Worm (Caenorhabditis elegans) whole organism, mixed stage, embryonic: Measurements from ENCODE around the gene str-92.

Experiments
- M03D4.4 ChIP-seq: sonication (generic microtip); optimal IDR thresholded peaks from 2 replicates; lab custom pipeline; 2017; ENCODE audit warnings: mild to moderate bottlenecking, missing genetic modification characterization, missing compliant biosample characterization
- bed-3 ChIP-seq: fragments of 200-800 bp; sonication (Bioruptor generic); optimal IDR thresholded peaks from 3 replicates; lab custom pipeline; 2018; ENCODE audit warnings: mild to moderate bottlenecking, missing genetic modification characterization, moderate library complexity, missing compliant biosample characterization
- blmp-1 ChIP-seq: fragments of 150-350 bp; optimal IDR thresholded peaks from 2 replicates; lab custom pipeline; 2014; ENCODE audit warnings: missing biosample characterization, missing genetic modification characterization
- ceh-39 ChIP-seq: fragments of 150-350 bp; optimal IDR thresholded peaks from 2 replicates; lab custom pipeline; 2014; ENCODE audit warnings: missing biosample characterization, missing genetic modification characterization
- ceh-43 ChIP-seq: fragments of 200-800 bp; sonication (Bioruptor generic); optimal IDR thresholded peaks from 2 replicates; lab custom pipeline; 2018; ENCODE audit warnings: mild to moderate bottlenecking, missing genetic modification characterization, moderate library complexity, missing compliant biosample characterization
- ceh-83 ChIP-seq: fragments of 200-800 bp; sonication (Bioruptor generic); optimal IDR thresholded peaks from 2 replicates; lab custom pipeline; 2018; ENCODE audit warnings: mild to moderate bottlenecking, missing genetic modification characterization, missing compliant biosample characterization
- drap-1 ChIP-seq: fragments of 200-800 bp; sonication (Bioruptor generic); optimal IDR thresholded peaks from 3 replicates; lab custom pipeline; 2018; ENCODE audit warnings: mild to moderate bottlenecking, missing genetic modification characterization, missing compliant biosample characterization
- elt-1 ChIP-seq: sonication (generic microtip); optimal IDR thresholded peaks from 2 replicates; lab custom pipeline; 2017; ENCODE audit warnings: missing genetic modification characterization, mild to moderate bottlenecking, missing compliant biosample characterization, antibody characterized with exemption, moderate library complexity, borderline replicate concordance; ENCODE audit not compliant: insufficient read depth
- elt-3 ChIP-seq: fragments of 150-350 bp; optimal IDR thresholded peaks from 2 replicates; lab custom pipeline; 2014; ENCODE audit warnings: missing biosample characterization, missing genetic modification characterization
- flh-1 ChIP-seq: fragments of 200-800 bp; sonication (Bioruptor generic); optimal IDR thresholded peaks from 2 replicates; lab custom pipeline; 2018; ENCODE audit warnings: mild to moderate bottlenecking, missing genetic modification characterization, moderate library complexity, missing compliant biosample characterization
- ham-2 ChIP-seq: fragments of 200-800 bp; sonication (Bioruptor generic); optimal IDR thresholded peaks from 2 replicates; lab custom pipeline; 2018; ENCODE audit warnings: mild to moderate bottlenecking, missing genetic modification characterization, missing compliant biosample characterization
- hlh-1 ChIP-seq: fragments of 150-350 bp; optimal IDR thresholded peaks from 2 replicates; lab custom pipeline; 2014; ENCODE audit warnings: missing biosample characterization, missing genetic modification reagents, missing genetic modification characterization
- lin-13 ChIP-seq: fragments of 150-350 bp; optimal IDR thresholded peaks from 2 replicates; lab custom pipeline; 2014; ENCODE audit warnings: missing biosample characterization, missing genetic modification characterization
- lin-32 ChIP-seq: fragments of 200-800 bp; sonication (Bioruptor generic); optimal IDR thresholded peaks from 2 replicates; lab custom pipeline; 2018; ENCODE audit warnings: mild to moderate bottlenecking, missing genetic modification characterization, missing compliant biosample characterization
- mab-5 ChIP-seq: fragments of 150-350 bp; optimal IDR thresholded peaks from 2 replicates; lab custom pipeline; 2014; ENCODE audit warnings: missing biosample characterization, missing genetic modification characterization
- mep-1 ChIP-seq: fragments of 150-350 bp; optimal IDR thresholded peaks from 2 replicates; lab custom pipeline; 2017; ENCODE audit warnings: missing biosample characterization, missing genetic modification reagents, missing genetic modification characterization, inconsistent platforms
- mls-2 ChIP-seq: sonication (generic microtip); optimal IDR thresholded peaks from 2 replicates; lab custom pipeline; 2016; ENCODE audit warnings: mild to moderate bottlenecking, missing genetic modification characterization, moderate library complexity, missing compliant biosample characterization
- nhr-12 ChIP-seq: fragments of 150-350 bp; optimal IDR thresholded peaks from 2 replicates; lab custom pipeline; 2014; ENCODE audit warnings: missing biosample characterization, missing genetic modification characterization
- nhr-2 ChIP-seq: fragments of 150-350 bp; optimal IDR thresholded peaks from 2 replicates; lab custom pipeline; 2014; ENCODE audit warnings: missing biosample characterization, missing genetic modification characterization
- nhr-237 ChIP-seq: fragments of 150-350 bp; optimal IDR thresholded peaks from 2 replicates; lab custom pipeline; 2014; ENCODE audit warnings: missing biosample characterization, missing genetic modification characterization
- nhr-28 ChIP-seq: fragments of 150-350 bp; optimal IDR thresholded peaks from 2 replicates; lab custom pipeline; 2014; ENCODE audit warnings: missing biosample characterization, missing genetic modification characterization
- nhr-76 ChIP-seq: sonication (generic microtip); optimal IDR thresholded peaks from 2 replicates; lab custom pipeline; 2017; ENCODE audit warnings: missing biosample characterization, missing genetic modification characterization
- sem-2 ChIP-seq: fragments of 200-800 bp; sonication (Bioruptor generic); optimal IDR thresholded peaks from 2 replicates; lab custom pipeline; 2018; ENCODE audit warnings: mild to moderate bottlenecking, missing genetic modification characterization, missing compliant biosample characterization
- snpc-4 ChIP-seq: fragments of 150-350 bp; optimal IDR thresholded peaks from 2 replicates; lab custom pipeline; 2014; ENCODE audit warnings: missing biosample characterization, missing genetic modification characterization
- sptf-1 ChIP-seq: sonication (generic microtip); optimal IDR thresholded peaks from 2 replicates; lab custom pipeline; 2017; ENCODE audit warnings: mild to moderate bottlenecking, missing genetic modification characterization, moderate library complexity, missing compliant biosample characterization
- tbx-8 ChIP-seq: fragments of 200-800 bp; sonication (Bioruptor generic); optimal IDR thresholded peaks from 2 replicates; lab custom pipeline; 2018; ENCODE audit warnings: mild to moderate bottlenecking, missing genetic modification characterization, moderate library complexity, missing compliant biosample characterization
- unc-120 ChIP-seq: sonication (generic microtip); optimal IDR thresholded peaks from 2 replicates; lab custom pipeline; 2017; ENCODE audit warnings: missing genetic modification characterization, missing compliant biosample characterization; ENCODE audit not compliant: poor library complexity, severe bottlenecking
- unc-39 ChIP-seq: fragments of 150-350 bp; optimal IDR thresholded peaks from 2 replicates; lab custom pipeline; 2014; ENCODE audit warnings: missing biosample characterization, missing genetic modification characterization
- unc-62 ChIP-seq: fragments of 150-350 bp; optimal IDR thresholded peaks from 2 replicates; lab custom pipeline; 2014; ENCODE audit warnings: missing biosample characterization, missing genetic modification reagents, missing genetic modification characterization
- zip-8 ChIP-seq: fragments of 150-350 bp; optimal IDR thresholded peaks from 2 replicates; lab custom pipeline; 2014; ENCODE audit warnings: missing biosample characterization, missing genetic modification characterization

str-92 gene

ce11 chrV:17683290-17683689 lies 6.8 kb upstream of the str-92 start:
- TF ChIP-seq ceh-83 (no peak), mls-2 (tag; lab: Kevin White, UChicago) (no peak), sptf-1 (tag; lab: Kevin White, UChicago) (no peak), lin-13 (tag; lab: Kevin White, UChicago) (no peak), unc-39 (no peak), drap-1 (no peak), nhr-237 (tag; lab: Kevin White, UChicago) (no peak), ceh-39 (tag; lab: Kevin White, UChicago) (no peak), unc-120 (tag; lab: Kevin White, UChicago) (no peak)
- TF ChIP-seq, all 35 proteins: peak for 0

DNA sequence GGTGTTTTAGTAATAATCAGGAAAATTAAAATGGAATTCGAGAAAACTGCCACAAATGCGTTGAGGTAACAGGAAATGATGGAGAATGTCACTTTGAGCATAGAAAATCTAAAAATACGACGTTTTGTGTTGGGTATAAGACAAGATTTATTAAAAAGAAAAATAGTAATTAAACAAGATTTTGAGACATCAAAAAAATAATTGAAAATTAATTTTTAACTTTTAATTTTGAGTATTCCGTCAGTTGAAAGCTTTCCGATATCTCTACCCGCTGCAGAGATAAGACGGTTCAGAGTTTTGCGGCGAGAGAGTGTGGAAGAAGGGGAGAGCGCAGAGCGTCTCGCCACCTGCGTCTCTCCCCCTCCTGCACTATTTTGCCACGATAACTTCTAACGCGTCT lies 3.1 kb downstream of the str-92 start, which contains the start of gene str-93:
Gene str-93 (minus strand): TSS at position 101 of the 400 bp plus-strand sequence.
- no peak for TF ChIP-seq bed-3 (GFP tag; lab: Kevin White, UChicago)
- TF ChIP-seq elt-1 (tag; lab: Kevin White, UChicago) = no peak
- no peak for TF ChIP-seq elt-3 (tag; lab: Kevin White, UChicago)
- no peak for TF ChIP-seq flh-1
- TF ChIP-seq ham-2 (GFP tag; lab: Kevin White, UChicago) = no peak
- no peak for TF ChIP-seq hlh-1 (tag; lab: Kevin White, UChicago)

ce11 chrV:17668531-17668930 lies 7.9 kb downstream of the str-92 start, which contains the start of gene str-89:
Gene str-89 (plus strand): TSS chrV:17668831.
- TF ChIP-seq mab-5 = no peak

ce11 chrV:17667676-17668075 lies 8.8 kb downstream of the str-92 start, which contains the start of gene F59A1.12:
Gene F59A1.12 (minus strand): TSS chrV:17667776.
- no peak for TF ChIP-seq tbx-8 (GFP tag; lab: Kevin White, UChicago)
- no peak for TF ChIP-seq hlh-1 (tag; lab: Kevin White, UChicago)
- TF ChIP-seq nhr-2 (tag; lab: Kevin White, UChicago) = no peak

DNA sequence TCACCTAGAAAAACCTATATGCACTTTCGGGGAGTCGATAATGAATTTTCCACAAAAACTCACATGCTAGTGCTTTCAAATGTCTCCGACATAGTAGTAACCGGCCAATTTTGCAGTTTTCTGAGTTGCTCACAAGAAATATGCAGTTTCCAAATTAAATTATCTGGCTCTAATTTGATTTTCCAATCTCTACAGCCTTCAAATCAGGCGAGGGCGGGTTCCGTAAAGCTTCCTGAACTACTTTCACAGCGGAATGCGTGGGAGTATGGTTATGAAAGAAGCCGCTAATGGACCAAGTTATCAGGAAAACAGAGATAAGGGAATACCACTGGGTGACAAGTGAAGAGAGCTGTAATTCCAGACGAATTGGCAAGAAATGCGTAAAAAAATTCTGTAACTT lies 10.5 kb downstream of the str-92 start, which contains the start of gene F59A1.11:
Gene F59A1.11 (minus strand): TSS at position 101 of the 400 bp plus-strand sequence.
- no peak for TF ChIP-seq flh-1
- TF ChIP-seq drap-1 = no peak
- TF ChIP-seq mep-1 = no peak
- no peak for TF ChIP-seq bed-3 (GFP tag; lab: Kevin White, UChicago)
- no peak for TF ChIP-seq lin-32 (GFP tag; lab: Kevin White, UChicago)
- TF ChIP-seq unc-62 (GFP tag; lab: Kevin White, UChicago) = no peak
- no peak for TF ChIP-seq blmp-1
- no peak for TF ChIP-seq ceh-83
- no peak for TF ChIP-seq tbx-8 (GFP tag; lab: Kevin White, UChicago)
- no peak for TF ChIP-seq hlh-1 (tag; lab: Kevin White, UChicago)
- no peak for TF ChIP-seq ham-2 (GFP tag; lab: Kevin White, UChicago)
- TF ChIP-seq mab-5 = no peak

DNA sequence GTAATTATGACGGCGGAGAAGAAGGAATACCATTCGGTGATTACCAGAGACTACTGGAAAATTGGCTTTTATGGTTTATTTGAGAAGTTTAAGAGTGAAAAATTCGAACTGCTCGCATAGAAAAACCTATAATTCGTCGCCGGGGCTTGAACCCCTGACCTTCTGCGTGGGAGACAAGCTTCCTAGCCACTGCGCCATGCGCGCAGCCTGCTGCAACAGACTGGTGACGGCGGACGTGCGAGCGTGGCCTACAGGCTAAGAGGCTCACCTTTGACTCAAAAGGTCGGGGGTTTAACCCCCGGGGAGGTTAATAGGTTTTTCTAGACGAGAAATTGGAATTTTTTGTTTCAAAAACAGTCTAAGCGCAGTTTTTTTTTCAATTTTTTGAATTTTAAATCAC lies 12.1 kb downstream of the str-92 start:
- TF ChIP-seq hlh-1 (tag; lab: Kevin White, UChicago) (no peak), snpc-4 (tag; lab: Kevin White, UChicago) (no peak), nhr-28 (tag; lab: Kevin White, UChicago) (no peak), nhr-76 (tag; lab: Kevin White, UChicago) (no peak), zip-8 (tag; lab: Kevin White, UChicago) (no peak), unc-39 (no peak), unc-62 (GFP tag; lab: Kevin White, UChicago) (no peak), lin-13 (tag; lab: Kevin White, UChicago) (no peak), blmp-1 (no peak), sem-2 (GFP tag; lab: Kevin White, UChicago) (no peak), M03D4.4 (tag; lab: Kevin White, UChicago) (no peak), ceh-43 (no peak), lin-32 (GFP tag; lab: Kevin White, UChicago) (no peak), ceh-39 (tag; lab: Kevin White, UChicago) (no peak), nhr-12 (tag; lab: Kevin White, UChicago) (no peak), nhr-237 (tag; lab: Kevin White, UChicago) (no peak), flh-1 (no peak), mep-1 (no peak), nhr-2 (tag; lab: Kevin White, UChicago) (no peak)
